Fruit fly (Drosophila melanogaster) whole organism, embryonic: ENCODE results near the gene CG7378.

Experiments
- Ada2b ChIP-seq: fragments of 200-800 bp; sonication (Bioruptor generic); IDR thresholded peaks from 2 replicates; pipeline ENCODE4 v1.3.6; 2022; ENCODE audit warnings: missing biosample characterization, missing genetic modification characterization
- Bdp1 ChIP-seq: fragments of 200-800 bp; sonication (Bioruptor generic); optimal IDR thresholded peaks from 3 replicates; lab custom pipeline; 2016; ENCODE audit warnings: missing biosample characterization, missing genetic modification characterization
- C15 ChIP-seq: fragments of 200-800 bp; sonication (Bioruptor generic); IDR thresholded peaks from 3 replicates; pipeline ENCODE4 v1.3.6; 2022; ENCODE audit warnings: missing biosample characterization, missing genetic modification characterization
- CG10543 ChIP-seq: fragments of 200-800 bp; sonication (Bioruptor generic); optimal IDR thresholded peaks from 3 replicates; lab custom pipeline; 2017; ENCODE audit warnings: missing biosample characterization, mild to moderate bottlenecking, missing genetic modification characterization, moderate library complexity
- CG11560 ChIP-seq: fragments of 200-800 bp; sonication (Bioruptor generic); IDR thresholded peaks from 3 replicates; pipeline ENCODE4 v1.3.6; 2022; ENCODE audit warnings: missing biosample characterization, missing genetic modification characterization
- CG12219 ChIP-seq: fragments of 200-800 bp; sonication (Bioruptor generic); optimal IDR thresholded peaks from 3 replicates; lab custom pipeline; 2018; ENCODE audit warnings: missing biosample characterization, mild to moderate bottlenecking, missing genetic modification characterization
- CG12299 ChIP-seq: fragments of 200-800 bp; sonication (Bioruptor generic); optimal IDR thresholded peaks from 2 replicates; lab custom pipeline; 2018; ENCODE audit warnings: missing biosample characterization, mild to moderate bottlenecking, missing genetic modification characterization
- CG12659 ChIP-seq: fragments of 200-800 bp; sonication (Bioruptor generic); optimal IDR thresholded peaks from 3 replicates; lab custom pipeline; 2017; ENCODE audit warnings: mild to moderate bottlenecking, missing biosample characterization, missing genetic modification reagents, missing genetic modification characterization
- CG12744 ChIP-seq: fragments of 200-800 bp; sonication (Bioruptor generic); optimal IDR thresholded peaks from 2 replicates; lab custom pipeline; 2016; ENCODE audit warnings: missing biosample characterization, missing genetic modification characterization
- CG14965 ChIP-seq: fragments of 200-800 bp; sonication (Bioruptor generic); optimal IDR thresholded peaks from 2 replicates; lab custom pipeline; 2016; ENCODE audit warnings: missing biosample characterization, missing genetic modification characterization, borderline replicate concordance
- CG15269 ChIP-seq: fragments of 200-800 bp; sonication (Bioruptor generic); optimal IDR thresholded peaks from 2 replicates; lab custom pipeline; 2018; ENCODE audit warnings: missing biosample characterization, mild to moderate bottlenecking, missing genetic modification characterization, moderate library complexity
- CG17361 ChIP-seq: fragments of 200-800 bp; sonication (Bioruptor generic); IDR thresholded peaks from 3 replicates; pipeline ENCODE4 v1.3.6; 2022; ENCODE audit warnings: missing biosample characterization, missing genetic modification characterization
- CG17612 ChIP-seq: fragments of 200-800 bp; sonication (Bioruptor generic); IDR thresholded peaks from 2 replicates; pipeline ENCODE4 v1.3.6; 2022; ENCODE audit warnings: missing biosample characterization, missing genetic modification characterization
- CG18476 ChIP-seq: fragments of 200-800 bp; sonication (Bioruptor generic); optimal IDR thresholded peaks from 2 replicates; lab custom pipeline; 2016; ENCODE audit warnings: missing biosample characterization, mild to moderate bottlenecking, missing genetic modification characterization
- CG2199 ChIP-seq: fragments of 200-800 bp; sonication (Bioruptor generic); IDR thresholded peaks from 3 replicates; pipeline ENCODE4 v1.3.6; 2022; ENCODE audit warnings: missing biosample characterization, missing genetic modification characterization
- CG30020 ChIP-seq: fragments of 200-800 bp; optimal IDR thresholded peaks from 2 replicates; lab custom pipeline; 2019; ENCODE audit warnings: missing biosample characterization, mild to moderate bottlenecking, missing genetic modification characterization, moderate library complexity
- CG34422 ChIP-seq: fragments of 200-800 bp; sonication (Bioruptor generic); IDR thresholded peaks from 3 replicates; pipeline ENCODE4 v1.3.6; 2022; ENCODE audit warnings: missing biosample characterization, missing genetic modification characterization
- CG4328 ChIP-seq: fragments of 200-800 bp; sonication (Bioruptor generic); optimal IDR thresholded peaks from 3 replicates; lab custom pipeline; 2017; ENCODE audit warnings: missing biosample characterization, missing genetic modification reagents, missing genetic modification characterization
- CG6689 ChIP-seq: fragments of 200-800 bp; sonication (Bioruptor generic); IDR thresholded peaks from 2 replicates; pipeline ENCODE4 v1.3.6; 2022; ENCODE audit warnings: missing biosample characterization, missing genetic modification characterization
- CG6854 ChIP-seq: fragments of 200-800 bp; sonication (Bioruptor generic); optimal IDR thresholded peaks from 3 replicates; lab custom pipeline; 2017; ENCODE audit warnings: missing biosample characterization, mild to moderate bottlenecking, missing genetic modification characterization
- CG7357 ChIP-seq: fragments of 200-800 bp; sonication (Bioruptor generic); IDR thresholded peaks from 3 replicates; pipeline ENCODE4 v1.3.6; 2022; ENCODE audit warnings: missing biosample characterization, missing genetic modification characterization
- CG9437 ChIP-seq: fragments of 200-800 bp; sonication (Bioruptor generic); optimal IDR thresholded peaks from 2 replicates; lab custom pipeline; 2018; ENCODE audit warnings: missing biosample characterization, mild to moderate bottlenecking, missing genetic modification characterization
- CG9817 ChIP-seq: fragments of 200-800 bp; sonication (Bioruptor generic); optimal IDR thresholded peaks from 2 replicates; lab custom pipeline; 2018; ENCODE audit warnings: missing biosample characterization, mild to moderate bottlenecking, missing genetic modification characterization, moderate library complexity
- CG9932 ChIP-seq: fragments of 200-800 bp; sonication (Bioruptor generic); IDR thresholded peaks from 2 replicates; pipeline ENCODE4 v1.3.6; 2022; ENCODE audit warnings: missing biosample characterization, missing genetic modification characterization
- D19B ChIP-seq: fragments of 200-800 bp; sonication (Bioruptor generic); optimal IDR thresholded peaks from 2 replicates; lab custom pipeline; 2017; ENCODE audit warnings: missing biosample characterization, mild to moderate bottlenecking, missing genetic modification characterization
- Doc2 ChIP-seq: fragments of 200-800 bp; sonication (Bioruptor generic); IDR thresholded peaks from 2 replicates; pipeline ENCODE4 v1.3.6; 2022; ENCODE audit warnings: missing biosample characterization, missing genetic modification characterization
- Dp ChIP-seq: fragments of 200-800 bp; sonication (Bioruptor generic); optimal IDR thresholded peaks from 2 replicates; lab custom pipeline; 2018; ENCODE audit warnings: missing biosample characterization, mild to moderate bottlenecking, missing genetic modification characterization, moderate library complexity
- Eip74EF ChIP-seq, 2 experiments: fragments of 200-800 bp in 1 of 2; fragments of >200 bp in 1 of 2; sonication (Bioruptor generic) in 1 of 2; optimal IDR thresholded peaks; 2 replicates each; lab custom pipeline; 2017 to 2019; ENCODE audit warnings: missing biosample characterization in 2 of 2, missing genetic modification characterization in 2 of 2, mild to moderate bottlenecking in 1 of 2, moderate library complexity in 1 of 2
- Ets97D ChIP-seq: fragments of 200-800 bp; sonication (Bioruptor generic); optimal IDR thresholded peaks from 3 replicates; lab custom pipeline; 2016; ENCODE audit warnings: missing biosample characterization, missing genetic modification characterization
- H15 ChIP-seq: fragments of 200-800 bp; sonication (Bioruptor generic); IDR thresholded peaks from 3 replicates; pipeline ENCODE4 v1.3.6; 2022; ENCODE audit warnings: missing biosample characterization, missing genetic modification characterization
- HLH3B ChIP-seq: fragments of 200-800 bp; sonication (Bioruptor generic); IDR thresholded peaks from 2 replicates; pipeline ENCODE4 v1.3.6; 2022; ENCODE audit warnings: missing biosample characterization, missing genetic modification characterization
- HLH4C ChIP-seq: fragments of 200-800 bp; sonication (Bioruptor generic); IDR thresholded peaks from 3 replicates; pipeline ENCODE4 v1.3.6; 2022; ENCODE audit warnings: missing biosample characterization, missing genetic modification characterization; ENCODE audit not compliant: partially characterized antibody
- HmgD ChIP-seq: fragments of 200-800 bp; sonication (Bioruptor generic); optimal IDR thresholded peaks from 3 replicates; lab custom pipeline; 2016; ENCODE audit warnings: missing biosample characterization, missing genetic modification characterization
- MTF-1 ChIP-seq: fragments of 200-800 bp; sonication (Bioruptor generic); optimal IDR thresholded peaks from 2 replicates; lab custom pipeline; 2018; ENCODE audit warnings: missing biosample characterization, mild to moderate bottlenecking, missing genetic modification characterization, borderline replicate concordance
- Med ChIP-seq: fragments of 200-800 bp; sonication (Bioruptor generic); peaks from one replicate; lab custom pipeline; 2016; ENCODE audit warnings: missing biosample characterization, missing genetic modification characterization, mild to moderate bottlenecking, inconsistent platforms, moderate library complexity
- Oli ChIP-seq: fragments of 200-800 bp; sonication (Bioruptor generic); optimal IDR thresholded peaks from 2 replicates; lab custom pipeline; 2018; ENCODE audit warnings: missing biosample characterization, mild to moderate bottlenecking, missing genetic modification characterization, moderate library complexity
- Sox102F ChIP-seq: fragments of 200-800 bp; sonication (Bioruptor generic); optimal IDR thresholded peaks from 2 replicates; lab custom pipeline; 2018; ENCODE audit warnings: missing biosample characterization, mild to moderate bottlenecking, missing genetic modification characterization, moderate library complexity
- Ssrp ChIP-seq: fragments of 200-800 bp; sonication (Bioruptor generic); optimal IDR thresholded peaks from 2 replicates; lab custom pipeline; 2018; ENCODE audit warnings: missing biosample characterization, mild to moderate bottlenecking, missing genetic modification characterization, moderate library complexity
- Vsx1 ChIP-seq: fragments of 200-800 bp; sonication (Bioruptor generic); optimal IDR thresholded peaks from 2 replicates; lab custom pipeline; 2017; ENCODE audit warnings: missing biosample characterization, mild to moderate bottlenecking, missing genetic modification characterization, missing genetic modification reagents
- cad ChIP-seq: fragments of >200 bp; optimal IDR thresholded peaks from 2 replicates; lab custom pipeline; 2017; ENCODE audit warnings: missing biosample characterization, missing genetic modification characterization
- dysf ChIP-seq: fragments of 200-800 bp; sonication (Bioruptor generic); IDR thresholded peaks from 3 replicates; pipeline ENCODE4 v1.3.6; 2022; ENCODE audit warnings: missing biosample characterization, missing genetic modification characterization
- grau ChIP-seq: fragments of 200-800 bp; optimal IDR thresholded peaks from 3 replicates; lab custom pipeline; 2019; ENCODE audit warnings: missing biosample characterization, mild to moderate bottlenecking, missing genetic modification characterization, moderate library complexity
- hkb ChIP-seq, 2 experiments: fragments of 200-800 bp in 1 of 2; fragments of >200 bp in 1 of 2; sonication (Bioruptor generic) in 1 of 2; IDR thresholded peaks in 1 of 2; optimal IDR thresholded peaks in 1 of 2; 2 replicates each; pipeline versions ENCODE4 v1.3.6 to Lab custom; 2017 to 2022; ENCODE audit warnings: missing biosample characterization in 1 of 2, missing genetic modification characterization in 1 of 2
- nmo ChIP-seq: fragments of 200-800 bp; sonication (Bioruptor generic); optimal IDR thresholded peaks from 2 replicates; lab custom pipeline; 2018; ENCODE audit warnings: missing biosample characterization, mild to moderate bottlenecking, missing genetic modification characterization, moderate library complexity
- odd ChIP-seq: fragments of 200-800 bp; sonication (Bioruptor generic); optimal IDR thresholded peaks from 2 replicates; lab custom pipeline; 2017; ENCODE audit warnings: missing biosample characterization, mild to moderate bottlenecking, missing genetic modification characterization
- repo ChIP-seq: fragments of 200-800 bp; sonication (Bioruptor generic); optimal IDR thresholded peaks from 2 replicates; lab custom pipeline; 2016; ENCODE audit warnings: missing biosample characterization, missing genetic modification characterization
- slou ChIP-seq: fragments of 200-800 bp; sonication (Bioruptor generic); optimal IDR thresholded peaks from 3 replicates; lab custom pipeline; 2016; ENCODE audit warnings: missing biosample characterization, missing genetic modification characterization
- sug ChIP-seq: fragments of 200-800 bp; optimal IDR thresholded peaks from 2 replicates; lab custom pipeline; 2019; ENCODE audit warnings: missing biosample characterization, mild to moderate bottlenecking, missing genetic modification characterization, moderate library complexity
- z ChIP-seq: fragments of 200-800 bp; sonication (Bioruptor generic); IDR thresholded peaks from 3 replicates; pipeline ENCODE4 v1.3.6; 2022; ENCODE audit warnings: missing biosample characterization, missing genetic modification characterization

Gene CG7378

dm6 chrX:18951220-18951867 is 51.1 kb downstream of the CG7378 start (continued):
- TF ChIP-seq Dp: no peak
- TF ChIP-seq CG12659 (GFP tag; lab: Kevin White, UChicago): peak; percentile 57
- TF ChIP-seq z: no peak
- TF ChIP-seq CG9437 (GFP tag; lab: Kevin White, UChicago): peak; percentile 29
- peak; percentile 85 for TF ChIP-seq nmo (GFP tag; lab: Kevin White, UChicago)
- peak; percentile 66 for TF ChIP-seq CG15269
- no peak for TF ChIP-seq CG14965
- peak; percentile 82 for TF ChIP-seq H15 (GFP tag; lab: Robert Waterston, UW)
- TF ChIP-seq Vsx1: peak; percentile 66
- peak; percentile 8 for TF ChIP-seq Bdp1 (GFP tag; lab: Kevin White, UChicago)
- TF ChIP-seq Med (GFP tag; lab: Kevin White, UChicago): peak; percentile 97
- peak; percentile 68 for TF ChIP-seq CG17612 (GFP tag; lab: Robert Waterston, UW)
- no peak for TF ChIP-seq HLH4C (GFP tag; lab: Robert Waterston, UW)
- TF ChIP-seq hkb (optimal IDR thresholded peaks at IDR 0.05; lab: Kevin White, UChicago): no peak
- TF ChIP-seq hkb (GFP tag; IDR thresholded peaks at IDR 0.05; lab: Robert Waterston, UW): peak; percentile 81
- peak; percentile 85 for TF ChIP-seq CG6689 (GFP tag; lab: Robert Waterston, UW)
- peak; percentile 83; the same call in 2 of the 3 replicates for TF ChIP-seq CG34422 (GFP tag; lab: Robert Waterston, UW)
- TF ChIP-seq Ets97D (GFP tag; lab: Kevin White, UChicago): peak; percentile 41
- no peak for TF ChIP-seq cad (GFP tag; lab: Kevin White, UChicago)
- peak; percentile 62 for TF ChIP-seq CG9817 (tag; lab: Kevin White, UChicago)
- no peak for TF ChIP-seq CG10543 (GFP tag; lab: Kevin White, UChicago)
- peak; percentile 79; the same call in 2 of the 3 replicates for TF ChIP-seq CG7357 (GFP tag; lab: Robert Waterston, UW)
- peak; percentile 82 for TF ChIP-seq HLH3B (GFP tag; lab: Robert Waterston, UW)
- TF ChIP-seq CG30020 (tag; lab: Kevin White, UChicago): peak; percentile 23
- no peak for TF ChIP-seq CG12299
- peak; percentile 92 for TF ChIP-seq D19B (GFP tag; lab: Kevin White, UChicago)
- TF ChIP-seq CG6854: no peak
- TF ChIP-seq CG12219 (GFP tag; lab: Kevin White, UChicago): peak; percentile 62
- TF ChIP-seq MTF-1 (GFP tag; lab: Kevin White, UChicago): peak; percentile 43
- peak; percentile 66 for TF ChIP-seq CG18476 (GFP tag; lab: Kevin White, UChicago)
- TF ChIP-seq dysf (GFP tag; lab: Robert Waterston, UW): peak; percentile 85
- TF ChIP-seq sug (tag; lab: Kevin White, UChicago): peak; percentile 18
- no peak for TF ChIP-seq Doc2 (GFP tag; lab: Robert Waterston, UW)
- peak; percentile 71 for TF ChIP-seq CG9932 (GFP tag; lab: Robert Waterston, UW)
- peak; percentile 68 for TF ChIP-seq grau
- peak; percentile 76 for TF ChIP-seq slou (GFP tag; lab: Kevin White, UChicago)
- peak; percentile 45 for TF ChIP-seq odd
- peak in 1 of 2 experiments; percentile 35 for TF ChIP-seq Eip74EF (GFP tag; optimal IDR thresholded peaks at IDR 0.05; lab: Kevin White, UChicago)
- TF ChIP-seq Sox102F (GFP tag; lab: Kevin White, UChicago): peak; percentile 86
- peak; percentile 62 for TF ChIP-seq Ssrp (tag; lab: Kevin White, UChicago)
- TF ChIP-seq Oli (tag; lab: Kevin White, UChicago): peak; percentile 70
- peak; percentile 78 for TF ChIP-seq Ada2b (GFP tag; lab: Robert Waterston, UW)
- TF ChIP-seq CG12744 (GFP tag; lab: Kevin White, UChicago): peak; percentile 61
- TF ChIP-seq C15 (GFP tag; lab: Robert Waterston, UW): 0 out of 3 replicates have a peak, but pooled peaks have one; percentile 21
- peak; percentile 62; the same call in 2 of the 3 replicates for TF ChIP-seq CG11560 (tag; lab: Robert Waterston, UW)
- peak; percentile 75; the same call in 2 of the 3 replicates for TF ChIP-seq CG2199 (GFP tag; lab: Robert Waterston, UW)
- peak; percentile 46 for TF ChIP-seq HmgD (GFP tag; lab: Kevin White, UChicago)
- TF ChIP-seq CG4328 (GFP tag; lab: Kevin White, UChicago): no peak
- TF ChIP-seq repo (GFP tag; lab: Kevin White, UChicago): peak; percentile 77
- TF ChIP-seq CG17361: peak; percentile 85
